Fruit fly (Drosophila melanogaster) whole organism, embryonic: Measurements from ENCODE around the gene Pex11c.

Experiments used
- Bdp1 ChIP-seq: fragments of 200-800 bp; sonication (Bioruptor generic); optimal IDR thresholded peaks from 3 replicates; lab custom pipeline; 2016; ENCODE audit warnings: missing biosample characterization, missing genetic modification characterization
- CG8478 ChIP-seq: fragments of >200 bp; optimal IDR thresholded peaks from 2 replicates; lab custom pipeline; 2018
- abd-A ChIP-seq: fragments of 200-800 bp; sonication (Bioruptor generic); optimal IDR thresholded peaks from 3 replicates; lab custom pipeline; 2019; ENCODE audit warnings: missing biosample characterization, mild to moderate bottlenecking, missing genetic modification characterization, moderate library complexity

DNA sequence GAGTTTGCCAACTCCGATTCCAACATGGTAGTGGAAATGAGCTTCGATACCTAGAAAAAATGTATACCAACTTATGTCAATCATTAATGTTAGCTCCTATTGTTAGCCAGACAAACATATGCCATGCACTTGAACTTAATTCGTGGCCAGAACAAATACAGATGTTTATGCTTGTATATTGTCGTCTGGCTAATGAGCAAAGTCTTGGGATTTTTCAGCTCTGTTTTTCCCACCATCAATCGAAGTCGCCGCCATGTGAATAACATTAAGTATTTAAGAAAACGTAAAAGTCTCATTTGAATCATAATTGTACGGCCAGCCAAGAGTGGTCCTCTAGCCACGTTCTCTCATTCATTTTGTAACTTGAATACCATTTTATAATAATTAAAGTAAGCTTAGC lies 25.5 kb downstream of the Pex11c start, which contains the start of gene CG6763:
- TF ChIP-seq abd-A (tag; lab: Kevin White, UChicago) (no peak), CG8478 (no peak), Bdp1 (no peak)
